Worm (Caenorhabditis elegans) whole organism, mixed stage, embryonic: ENCODE results near the gene C36C9.6.
"Not testable (repeated sequence)": the region's sequence is repeated elsewhere in the genome, so short reads cannot be mapped to it uniquely, and the experiment has no call there.

Experiments used
- M03D4.4 ChIP-seq: sonication (generic microtip); optimal IDR thresholded peaks from 2 replicates; lab custom pipeline; 2017; ENCODE audit warnings: mild to moderate bottlenecking, missing genetic modification characterization, missing compliant biosample characterization
- bed-3 ChIP-seq: fragments of 200-800 bp; sonication (Bioruptor generic); optimal IDR thresholded peaks from 3 replicates; lab custom pipeline; 2018; ENCODE audit warnings: mild to moderate bottlenecking, missing genetic modification characterization, moderate library complexity, missing compliant biosample characterization
- blmp-1 ChIP-seq: fragments of 150-350 bp; optimal IDR thresholded peaks from 2 replicates; lab custom pipeline; 2014; ENCODE audit warnings: missing biosample characterization, missing genetic modification characterization
- ceh-39 ChIP-seq: fragments of 150-350 bp; optimal IDR thresholded peaks from 2 replicates; lab custom pipeline; 2014; ENCODE audit warnings: missing biosample characterization, missing genetic modification characterization
- ceh-43 ChIP-seq: fragments of 200-800 bp; sonication (Bioruptor generic); optimal IDR thresholded peaks from 2 replicates; lab custom pipeline; 2018; ENCODE audit warnings: mild to moderate bottlenecking, missing genetic modification characterization, moderate library complexity, missing compliant biosample characterization
- ceh-83 ChIP-seq: fragments of 200-800 bp; sonication (Bioruptor generic); optimal IDR thresholded peaks from 2 replicates; lab custom pipeline; 2018; ENCODE audit warnings: mild to moderate bottlenecking, missing genetic modification characterization, missing compliant biosample characterization
- ces-1 ChIP-seq: fragments of 150-350 bp; optimal IDR thresholded peaks from 2 replicates; lab custom pipeline; 2014; ENCODE audit warnings: missing biosample characterization, missing genetic modification reagents, missing genetic modification characterization
- cnd-1 ChIP-seq: fragments of 200-800 bp; sonication (Bioruptor generic); optimal IDR thresholded peaks from 2 replicates; lab custom pipeline; 2018; ENCODE audit warnings: mild to moderate bottlenecking, missing genetic modification characterization, missing compliant biosample characterization
- drap-1 ChIP-seq: fragments of 200-800 bp; sonication (Bioruptor generic); optimal IDR thresholded peaks from 3 replicates; lab custom pipeline; 2018; ENCODE audit warnings: mild to moderate bottlenecking, missing genetic modification characterization, missing compliant biosample characterization
- elt-1 ChIP-seq: sonication (generic microtip); optimal IDR thresholded peaks from 2 replicates; lab custom pipeline; 2017; ENCODE audit warnings: missing genetic modification characterization, mild to moderate bottlenecking, missing compliant biosample characterization, antibody characterized with exemption, moderate library complexity, borderline replicate concordance; ENCODE audit not compliant: insufficient read depth
- elt-3 ChIP-seq: fragments of 150-350 bp; optimal IDR thresholded peaks from 2 replicates; lab custom pipeline; 2014; ENCODE audit warnings: missing biosample characterization, missing genetic modification characterization
- flh-1 ChIP-seq: fragments of 200-800 bp; sonication (Bioruptor generic); optimal IDR thresholded peaks from 2 replicates; lab custom pipeline; 2018; ENCODE audit warnings: mild to moderate bottlenecking, missing genetic modification characterization, moderate library complexity, missing compliant biosample characterization
- ham-2 ChIP-seq: fragments of 200-800 bp; sonication (Bioruptor generic); optimal IDR thresholded peaks from 2 replicates; lab custom pipeline; 2018; ENCODE audit warnings: mild to moderate bottlenecking, missing genetic modification characterization, missing compliant biosample characterization
- lin-13 ChIP-seq: fragments of 150-350 bp; optimal IDR thresholded peaks from 2 replicates; lab custom pipeline; 2014; ENCODE audit warnings: missing biosample characterization, missing genetic modification characterization
- lin-32 ChIP-seq: fragments of 200-800 bp; sonication (Bioruptor generic); optimal IDR thresholded peaks from 2 replicates; lab custom pipeline; 2018; ENCODE audit warnings: mild to moderate bottlenecking, missing genetic modification characterization, missing compliant biosample characterization
- lsy-2 ChIP-seq: fragments of 150-350 bp; optimal IDR thresholded peaks from 2 replicates; lab custom pipeline; 2014; ENCODE audit warnings: missing biosample characterization, missing genetic modification characterization
- mep-1 ChIP-seq: fragments of 150-350 bp; optimal IDR thresholded peaks from 2 replicates; lab custom pipeline; 2017; ENCODE audit warnings: missing biosample characterization, missing genetic modification reagents, missing genetic modification characterization, inconsistent platforms
- mls-2 ChIP-seq: sonication (generic microtip); optimal IDR thresholded peaks from 2 replicates; lab custom pipeline; 2016; ENCODE audit warnings: mild to moderate bottlenecking, missing genetic modification characterization, moderate library complexity, missing compliant biosample characterization
- nhr-12 ChIP-seq: fragments of 150-350 bp; optimal IDR thresholded peaks from 2 replicates; lab custom pipeline; 2014; ENCODE audit warnings: missing biosample characterization, missing genetic modification characterization
- nhr-2 ChIP-seq: fragments of 150-350 bp; optimal IDR thresholded peaks from 2 replicates; lab custom pipeline; 2014; ENCODE audit warnings: missing biosample characterization, missing genetic modification characterization
- nhr-237 ChIP-seq: fragments of 150-350 bp; optimal IDR thresholded peaks from 2 replicates; lab custom pipeline; 2014; ENCODE audit warnings: missing biosample characterization, missing genetic modification characterization
- nhr-28 ChIP-seq: fragments of 150-350 bp; optimal IDR thresholded peaks from 2 replicates; lab custom pipeline; 2014; ENCODE audit warnings: missing biosample characterization, missing genetic modification characterization
- nhr-76 ChIP-seq: sonication (generic microtip); optimal IDR thresholded peaks from 2 replicates; lab custom pipeline; 2017; ENCODE audit warnings: missing biosample characterization, missing genetic modification characterization
- pha-4 ChIP-seq: fragments of 150-350 bp; optimal IDR thresholded peaks from 2 replicates; lab custom pipeline; 2018; ENCODE audit warnings: missing biosample characterization, missing genetic modification reagents, missing genetic modification characterization
- sem-2 ChIP-seq: fragments of 200-800 bp; sonication (Bioruptor generic); optimal IDR thresholded peaks from 2 replicates; lab custom pipeline; 2018; ENCODE audit warnings: mild to moderate bottlenecking, missing genetic modification characterization, missing compliant biosample characterization
- snpc-4 ChIP-seq: fragments of 150-350 bp; optimal IDR thresholded peaks from 2 replicates; lab custom pipeline; 2014; ENCODE audit warnings: missing biosample characterization, missing genetic modification characterization
- sptf-1 ChIP-seq: sonication (generic microtip); optimal IDR thresholded peaks from 2 replicates; lab custom pipeline; 2017; ENCODE audit warnings: mild to moderate bottlenecking, missing genetic modification characterization, moderate library complexity, missing compliant biosample characterization
- tbx-8 ChIP-seq: fragments of 200-800 bp; sonication (Bioruptor generic); optimal IDR thresholded peaks from 2 replicates; lab custom pipeline; 2018; ENCODE audit warnings: mild to moderate bottlenecking, missing genetic modification characterization, moderate library complexity, missing compliant biosample characterization
- unc-120 ChIP-seq: sonication (generic microtip); optimal IDR thresholded peaks from 2 replicates; lab custom pipeline; 2017; ENCODE audit warnings: missing genetic modification characterization, missing compliant biosample characterization; ENCODE audit not compliant: poor library complexity, severe bottlenecking
- unc-39 ChIP-seq: fragments of 150-350 bp; optimal IDR thresholded peaks from 2 replicates; lab custom pipeline; 2014; ENCODE audit warnings: missing biosample characterization, missing genetic modification characterization
- unc-62 ChIP-seq: fragments of 150-350 bp; optimal IDR thresholded peaks from 2 replicates; lab custom pipeline; 2014; ENCODE audit warnings: missing biosample characterization, missing genetic modification reagents, missing genetic modification characterization
- zip-8 ChIP-seq: fragments of 150-350 bp; optimal IDR thresholded peaks from 2 replicates; lab custom pipeline; 2014; ENCODE audit warnings: missing biosample characterization, missing genetic modification characterization
- ztf-11 ChIP-seq: fragments of 150-350 bp; optimal IDR thresholded peaks from 2 replicates; lab custom pipeline; 2014; ENCODE audit warnings: missing biosample characterization, missing genetic modification characterization

C36C9.6 gene

ce11 chrX:1690894-1691293 is at the start of gene C36C9.6:
TSS of gene C36C9.6 (minus strand) at chrX:1690994.
- TF ChIP-seq sem-2 (GFP tag; lab: Kevin White, UChicago); blmp-1; unc-120 (tag; lab: Kevin White, UChicago): not testable (repeated sequence)

- TF ChIP-seq elt-1 (tag; lab: Kevin White, UChicago), result no peak
- no peak for TF ChIP-seq drap-1 (GFP tag; lab: Kevin White, UChicago)
- TF ChIP-seq flh-1 (GFP tag; lab: Kevin White, UChicago), result no peak
- no peak for TF ChIP-seq M03D4.4 (tag; lab: Kevin White, UChicago)
- TF ChIP-seq nhr-237 (tag; lab: Kevin White, UChicago), result no peak
- no peak for TF ChIP-seq mep-1
- no peak for TF ChIP-seq unc-62 (GFP tag; lab: Kevin White, UChicago)
- no peak for TF ChIP-seq pha-4
- TF ChIP-seq snpc-4, result no peak
- no peak for TF ChIP-seq zip-8 (tag; lab: Kevin White, UChicago)
- no peak for TF ChIP-seq bed-3 (GFP tag; lab: Kevin White, UChicago)
- no peak for TF ChIP-seq ceh-83 (GFP tag; lab: Kevin White, UChicago)
- no peak for TF ChIP-seq lin-13 (tag; lab: Kevin White, UChicago)
- TF ChIP-seq nhr-76 (tag; lab: Kevin White, UChicago), result no peak
- no peak for TF ChIP-seq ztf-11 (tag; lab: Kevin White, UChicago)
- no peak for TF ChIP-seq nhr-28 (tag; lab: Kevin White, UChicago)
Measured at ce11 chrX:1737606-1738005, 46.8 kb upstream of the C36C9.6 start, which contains the start of gene F07G6.10. TSS of gene F07G6.10 (plus strand) at chrX:1737906.

DNA sequence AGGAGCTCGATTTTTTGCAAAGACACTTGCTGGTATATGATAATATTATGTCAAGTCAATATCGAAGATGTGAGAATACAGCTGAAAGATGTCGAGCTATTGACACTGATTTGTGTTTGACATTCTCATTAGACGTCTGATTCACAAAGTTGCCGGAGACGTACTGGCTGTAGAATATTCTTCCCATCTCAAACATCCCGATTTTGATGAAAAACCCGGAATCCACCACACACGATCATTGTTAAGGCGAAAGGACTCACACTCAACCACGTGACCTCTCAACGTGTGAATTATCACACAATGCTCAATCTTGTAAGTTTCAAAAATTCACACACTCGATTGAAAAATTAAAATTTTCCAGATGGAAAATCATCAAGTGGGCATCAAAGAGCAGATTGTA is 45.1 kb upstream of the C36C9.6 start, which contains the start of gene F07G6.12:
Gene F07G6.12, plus strand, starts transcription at position 301 of the 400 bp plus-strand sequence.
- TF ChIP-seq nhr-2 (tag; lab: Kevin White, UChicago) (no peak), sptf-1 (no peak), nhr-237 (tag; lab: Kevin White, UChicago) (no peak), zip-8 (tag; lab: Kevin White, UChicago) (no peak), snpc-4 (no peak), bed-3 (GFP tag; lab: Kevin White, UChicago) (no peak), ztf-11 (tag; lab: Kevin White, UChicago) (no peak), ceh-83 (GFP tag; lab: Kevin White, UChicago) (no peak), sem-2 (GFP tag; lab: Kevin White, UChicago) (no peak), cnd-1 (tag; lab: Kevin White, UChicago) (no peak), flh-1 (GFP tag; lab: Kevin White, UChicago) (no peak), unc-120 (tag; lab: Kevin White, UChicago) (no peak), nhr-76 (tag; lab: Kevin White, UChicago) (no peak), lin-32 (GFP tag; lab: Kevin White, UChicago) (no peak), lsy-2 (tag; lab: Kevin White, UChicago) (no peak), ceh-43 (no peak)

DNA sequence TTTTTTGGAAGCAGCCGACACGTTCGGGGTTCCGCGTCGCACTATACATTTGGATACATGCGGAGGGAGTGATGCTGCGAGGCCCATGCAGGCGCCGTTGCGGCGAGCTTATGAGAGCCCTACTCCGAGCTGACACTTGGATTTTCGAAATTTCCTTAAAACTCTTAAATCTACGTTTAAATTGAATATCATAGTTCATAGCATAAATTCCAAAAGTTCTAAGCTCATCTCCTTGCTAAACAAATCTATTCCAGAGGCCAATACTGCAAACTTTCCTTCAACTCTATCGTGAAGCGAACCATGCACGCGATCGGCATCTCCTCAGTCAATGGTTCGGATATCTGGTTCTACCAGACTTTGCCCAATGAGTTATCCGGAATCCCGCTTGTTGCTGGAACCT is 38.8 kb upstream of the C36C9.6 start, which contains the start of gene dgn-3:
Gene dgn-3, plus strand, starts transcription at position 301 of the 400 bp plus-strand sequence.
- TF ChIP-seq lin-13 (tag; lab: Kevin White, UChicago) (no peak), flh-1 (GFP tag; lab: Kevin White, UChicago) (no peak), mep-1 (no peak), sptf-1 (no peak), ces-1 (GFP tag; lab: Kevin White, UChicago) (no peak), ceh-83 (GFP tag; lab: Kevin White, UChicago) (no peak), unc-120 (tag; lab: Kevin White, UChicago) (no peak), ham-2 (GFP tag; lab: Kevin White, UChicago) (no peak), pha-4 (no peak), nhr-2 (tag; lab: Kevin White, UChicago) (no peak), unc-62 (GFP tag; lab: Kevin White, UChicago) (no peak), nhr-12 (tag; lab: Kevin White, UChicago) (no peak), ceh-39 (no peak), elt-3 (tag; lab: Kevin White, UChicago) (no peak)

DNA sequence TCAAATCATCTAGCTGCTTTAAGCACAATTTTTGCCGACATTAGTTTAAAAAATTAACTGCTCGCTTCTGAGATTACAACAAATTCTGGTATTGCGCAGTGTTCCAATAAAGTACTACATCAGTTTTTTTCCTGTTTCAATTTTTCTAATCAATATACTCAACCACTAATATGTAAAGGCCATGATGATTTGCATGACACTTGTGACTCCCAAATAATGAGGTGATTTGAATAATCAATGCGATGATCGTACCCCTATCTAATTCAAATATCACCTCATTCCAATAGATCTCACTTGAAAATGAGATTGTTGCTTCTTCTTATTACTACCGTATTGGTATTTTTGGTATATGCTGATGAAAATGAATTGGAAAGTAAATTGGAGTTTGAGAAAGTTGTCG is 36.3 kb upstream of the C36C9.6 start, which contains the start of gene F07G6.2:
Gene F07G6.2, plus strand, starts transcription at position 301 of the 400 bp plus-strand sequence.
- TF ChIP-seq lin-32 (GFP tag; lab: Kevin White, UChicago) (no peak), elt-3 (tag; lab: Kevin White, UChicago) (no peak), mls-2 (tag; lab: Kevin White, UChicago) (no peak), nhr-2 (tag; lab: Kevin White, UChicago) (no peak), unc-62 (GFP tag; lab: Kevin White, UChicago) (no peak), ceh-39 (no peak), ham-2 (GFP tag; lab: Kevin White, UChicago) (no peak), nhr-237 (tag; lab: Kevin White, UChicago) (no peak), drap-1 (GFP tag; lab: Kevin White, UChicago) (no peak), tbx-8 (GFP tag; lab: Kevin White, UChicago) (no peak), mep-1 (no peak), elt-1 (tag; lab: Kevin White, UChicago) (no peak), flh-1 (GFP tag; lab: Kevin White, UChicago) (no peak), zip-8 (tag; lab: Kevin White, UChicago) (no peak), lin-13 (tag; lab: Kevin White, UChicago) (no peak), unc-39 (tag; lab: Kevin White, UChicago) (no peak), pha-4 (no peak), ceh-43 (no peak), nhr-12 (tag; lab: Kevin White, UChicago) (no peak)
